Fruit fly (Drosophila melanogaster) whole organism, embryonic: ENCODE results near the gene CG10750.
A peak's percentile ranks its signal among the peaks of the same experiment; 100 is the strongest.

Source experiments
- Atf3 ChIP-seq: fragments of 200-800 bp; sonication (Bioruptor generic); optimal IDR thresholded peaks from 3 replicates; lab custom pipeline; 2016; ENCODE audit warnings: missing biosample characterization, missing genetic modification characterization
- Atf6 ChIP-seq: fragments of 200-800 bp; sonication (Bioruptor generic); IDR thresholded peaks from 2 replicates; pipeline ENCODE4 v1.3.6; 2022; ENCODE audit warnings: missing biosample characterization, missing genetic modification characterization
- CG10543 ChIP-seq: fragments of 200-800 bp; sonication (Bioruptor generic); optimal IDR thresholded peaks from 3 replicates; lab custom pipeline; 2017; ENCODE audit warnings: missing biosample characterization, mild to moderate bottlenecking, missing genetic modification characterization, moderate library complexity
- CG11247 ChIP-seq: fragments of 200-800 bp; sonication (Bioruptor generic); IDR thresholded peaks from 2 replicates; pipeline ENCODE4 v1.3.6; 2022; ENCODE audit warnings: missing biosample characterization, missing genetic modification characterization
- CG11504 ChIP-seq: fragments of 200-800 bp; sonication (Bioruptor generic); optimal IDR thresholded peaks from 3 replicates; lab custom pipeline; 2019; ENCODE audit warnings: missing biosample characterization, mild to moderate bottlenecking, missing genetic modification characterization, moderate library complexity
- CG12391 ChIP-seq: fragments of 200-800 bp; sonication (Bioruptor generic); optimal IDR thresholded peaks from 3 replicates; lab custom pipeline; 2018; ENCODE audit warnings: missing biosample characterization, mild to moderate bottlenecking, missing genetic modification characterization, moderate library complexity
- CG13624 ChIP-seq: fragments of 200-800 bp; sonication (Bioruptor generic); optimal IDR thresholded peaks from 2 replicates; lab custom pipeline; 2016; ENCODE audit warnings: missing biosample characterization, missing genetic modification characterization
- CG13775 ChIP-seq: fragments of 200-800 bp; sonication (Bioruptor generic); optimal IDR thresholded peaks from 3 replicates; lab custom pipeline; 2017; ENCODE audit warnings: missing biosample characterization, mild to moderate bottlenecking, missing genetic modification characterization
- CG15073 ChIP-seq: fragments of 200-800 bp; sonication (Bioruptor generic); optimal IDR thresholded peaks from 2 replicates; lab custom pipeline; 2016; ENCODE audit warnings: missing biosample characterization, missing genetic modification characterization
- CG1603 ChIP-seq: fragments of 200-800 bp; sonication (Bioruptor generic); optimal IDR thresholded peaks from 2 replicates; lab custom pipeline; 2019; ENCODE audit warnings: missing biosample characterization, mild to moderate bottlenecking, missing genetic modification characterization, moderate library complexity
- CG17802 ChIP-seq: fragments of 200-800 bp; sonication (Bioruptor generic); optimal IDR thresholded peaks from 2 replicates; lab custom pipeline; 2018; ENCODE audit warnings: missing biosample characterization, mild to moderate bottlenecking, missing genetic modification characterization, moderate library complexity
- CG2678 ChIP-seq: fragments of 200-800 bp; sonication (Bioruptor generic); optimal IDR thresholded peaks from 3 replicates; lab custom pipeline; 2019; ENCODE audit warnings: missing biosample characterization, mild to moderate bottlenecking, missing genetic modification characterization, moderate library complexity
- CG30020 ChIP-seq: fragments of 200-800 bp; optimal IDR thresholded peaks from 2 replicates; lab custom pipeline; 2019; ENCODE audit warnings: missing biosample characterization, mild to moderate bottlenecking, missing genetic modification characterization, moderate library complexity
- CG3065 ChIP-seq: fragments of 200-800 bp; sonication (Bioruptor generic); optimal IDR thresholded peaks from 2 replicates; lab custom pipeline; 2016; ENCODE audit warnings: missing biosample characterization, missing genetic modification characterization
- CG3163 ChIP-seq: fragments of 200-800 bp; sonication (Bioruptor generic); optimal IDR thresholded peaks from 3 replicates; lab custom pipeline; 2016; ENCODE audit warnings: missing biosample characterization, missing genetic modification characterization
- CG32767 ChIP-seq: fragments of 200-800 bp; sonication (Bioruptor generic); IDR thresholded peaks from 2 replicates; pipeline ENCODE4 v1.3.6; 2022; ENCODE audit warnings: missing biosample characterization, missing genetic modification characterization
- CG32772 ChIP-seq: fragments of 200-800 bp; sonication (Bioruptor generic); IDR thresholded peaks from 2 replicates; pipeline ENCODE4 v1.3.6; 2022; ENCODE audit warnings: missing biosample characterization, missing genetic modification characterization
- CG5245 ChIP-seq: fragments of 200-800 bp; sonication (Bioruptor generic); optimal IDR thresholded peaks from 3 replicates; lab custom pipeline; 2016; ENCODE audit warnings: missing biosample characterization, missing genetic modification characterization
- CG6854 ChIP-seq: fragments of 200-800 bp; sonication (Bioruptor generic); optimal IDR thresholded peaks from 3 replicates; lab custom pipeline; 2017; ENCODE audit warnings: missing biosample characterization, mild to moderate bottlenecking, missing genetic modification characterization
- CG9817 ChIP-seq: fragments of 200-800 bp; sonication (Bioruptor generic); optimal IDR thresholded peaks from 2 replicates; lab custom pipeline; 2018; ENCODE audit warnings: missing biosample characterization, mild to moderate bottlenecking, missing genetic modification characterization, moderate library complexity
- ERR ChIP-seq: fragments of 200-800 bp; sonication (Bioruptor generic); optimal IDR thresholded peaks from 2 replicates; lab custom pipeline; 2016; ENCODE audit warnings: missing biosample characterization, missing genetic modification characterization
- Fer2 ChIP-seq: fragments of 200-800 bp; sonication (Bioruptor generic); optimal IDR thresholded peaks from 2 replicates; lab custom pipeline; 2018; ENCODE audit warnings: missing biosample characterization, mild to moderate bottlenecking, missing genetic modification characterization, moderate library complexity
- GATAe ChIP-seq: fragments of 200-800 bp; sonication (Bioruptor generic); conservative IDR thresholded peaks from 2 replicates; pipeline ENCODE4 v1.3.6; 2022; ENCODE audit warnings: missing biosample characterization, missing genetic modification characterization
- Hr78 ChIP-seq, 2 experiments: fragments of 200-800 bp in 1 of 2; fragments of >200 bp in 1 of 2; sonication (Bioruptor generic) in 1 of 2; optimal IDR thresholded peaks; 2 replicates each; lab custom pipeline; 2017 to 2019; ENCODE audit warnings: missing biosample characterization in 2 of 2, missing genetic modification characterization in 2 of 2, mild to moderate bottlenecking in 1 of 2, moderate library complexity in 1 of 2
- MESR4 ChIP-seq: fragments of 200-800 bp; sonication (Bioruptor generic); optimal IDR thresholded peaks from 2 replicates; lab custom pipeline; 2018; ENCODE audit warnings: missing biosample characterization, mild to moderate bottlenecking, missing genetic modification characterization, moderate library complexity
- Poxn ChIP-seq: fragments of 200-800 bp; sonication (Bioruptor generic); IDR thresholded peaks from 2 replicates; pipeline ENCODE4 v1.3.6; 2022; ENCODE audit warnings: missing biosample characterization, missing genetic modification characterization
- Ssrp ChIP-seq: fragments of 200-800 bp; sonication (Bioruptor generic); optimal IDR thresholded peaks from 2 replicates; lab custom pipeline; 2018; ENCODE audit warnings: missing biosample characterization, mild to moderate bottlenecking, missing genetic modification characterization, moderate library complexity
- ara ChIP-seq: fragments of 200-800 bp; sonication (Bioruptor generic); IDR thresholded peaks from 2 replicates; pipeline ENCODE4 v1.3.6; 2022; ENCODE audit warnings: missing biosample characterization, missing genetic modification characterization
- ato ChIP-seq: fragments of 200-800 bp; sonication (Bioruptor generic); IDR thresholded peaks from 2 replicates; pipeline ENCODE4 v1.3.6; 2022; ENCODE audit warnings: missing biosample characterization, missing genetic modification characterization; ENCODE audit not compliant: partially characterized antibody
- cad ChIP-seq: fragments of >200 bp; optimal IDR thresholded peaks from 2 replicates; lab custom pipeline; 2017; ENCODE audit warnings: missing biosample characterization, missing genetic modification characterization
- corto ChIP-seq: fragments of 200-800 bp; sonication (Bioruptor generic); optimal IDR thresholded peaks from 2 replicates; lab custom pipeline; 2016; ENCODE audit warnings: missing biosample characterization, mild to moderate bottlenecking, missing genetic modification characterization, moderate library complexity
- dimm ChIP-seq: fragments of 200-800 bp; sonication (Bioruptor generic); IDR thresholded peaks from 2 replicates; pipeline ENCODE4 v1.3.6; 2022; ENCODE audit warnings: missing biosample characterization, missing genetic modification characterization
- eve ChIP-seq, 2 experiments: fragments of >200 bp; optimal IDR thresholded peaks; 2 replicates each; lab custom pipeline; 2017; ENCODE audit warnings: missing biosample characterization in 2 of 2, missing genetic modification characterization in 2 of 2
- ewg ChIP-seq: fragments of 200-800 bp; sonication (Bioruptor generic); optimal IDR thresholded peaks from 3 replicates; lab custom pipeline; 2017; ENCODE audit warnings: mild to moderate bottlenecking, missing biosample characterization, missing genetic modification reagents, missing genetic modification characterization
- ftz-f1 ChIP-seq: fragments of 200-800 bp; sonication (Bioruptor generic); optimal IDR thresholded peaks from 2 replicates; lab custom pipeline; 2016; ENCODE audit warnings: missing biosample characterization, missing genetic modification characterization
- gcm ChIP-seq: fragments of 200-800 bp; sonication (Bioruptor generic); optimal IDR thresholded peaks from 2 replicates; lab custom pipeline; 2019; ENCODE audit warnings: missing biosample characterization, mild to moderate bottlenecking, missing genetic modification characterization, moderate library complexity
- gem ChIP-seq: fragments of 200-800 bp; sonication (Bioruptor generic); optimal IDR thresholded peaks from 2 replicates; lab custom pipeline; 2019; ENCODE audit warnings: missing biosample characterization, mild to moderate bottlenecking, missing genetic modification characterization, moderate library complexity
- gro ChIP-seq: fragments of 200-800 bp; sonication (Bioruptor generic); optimal IDR thresholded peaks from 2 replicates; lab custom pipeline; 2016; ENCODE audit warnings: missing biosample characterization, missing genetic modification characterization
- gt ChIP-seq: fragments of 200-800 bp; sonication (Bioruptor generic); IDR thresholded peaks from 2 replicates; pipeline ENCODE4 v1.3.6; 2022; ENCODE audit warnings: missing biosample characterization, missing genetic modification characterization
- kni ChIP-seq: fragments of 200-800 bp; sonication (Bioruptor generic); optimal IDR thresholded peaks from 3 replicates; lab custom pipeline; 2017; ENCODE audit warnings: mild to moderate bottlenecking, missing biosample characterization, missing genetic modification reagents, missing genetic modification characterization
- knrl ChIP-seq: fragments of 200-800 bp; sonication (Bioruptor generic); IDR thresholded peaks from 3 replicates; pipeline ENCODE4 v1.3.6; 2022; ENCODE audit warnings: missing biosample characterization, missing genetic modification characterization; ENCODE audit not compliant: partially characterized antibody
- lmd ChIP-seq: fragments of 200-800 bp; sonication (Bioruptor generic); IDR thresholded peaks from 2 replicates; pipeline ENCODE4 v1.3.6; 2022; ENCODE audit warnings: missing biosample characterization, missing genetic modification characterization
- pros ChIP-seq: fragments of 200-800 bp; sonication (Bioruptor generic); optimal IDR thresholded peaks from 3 replicates; lab custom pipeline; 2019; ENCODE audit warnings: missing biosample characterization, mild to moderate bottlenecking, missing genetic modification characterization, moderate library complexity
- pum ChIP-seq: fragments of 200-800 bp; sonication (Bioruptor generic); optimal IDR thresholded peaks from 2 replicates; lab custom pipeline; 2016; ENCODE audit warnings: missing biosample characterization, missing genetic modification characterization
- rib ChIP-seq: fragments of 200-800 bp; sonication (Bioruptor generic); IDR thresholded peaks from 2 replicates; pipeline ENCODE4 v1.3.6; 2022; ENCODE audit warnings: missing biosample characterization, missing genetic modification characterization
- sens ChIP-seq: fragments of 200-800 bp; sonication (Bioruptor generic); peaks from one replicate; lab custom pipeline; 2016; ENCODE audit warnings: missing biosample characterization, missing genetic modification characterization
- sqz ChIP-seq: fragments of 200-800 bp; sonication (Bioruptor generic); optimal IDR thresholded peaks from 3 replicates; lab custom pipeline; 2018; ENCODE audit warnings: missing biosample characterization, mild to moderate bottlenecking, missing genetic modification characterization
- stwl ChIP-seq: fragments of 200-800 bp; sonication (Bioruptor generic); optimal IDR thresholded peaks from 3 replicates; lab custom pipeline; 2018; ENCODE audit warnings: missing biosample characterization, mild to moderate bottlenecking, missing genetic modification characterization, moderate library complexity
- tgo ChIP-seq: fragments of 200-800 bp; sonication (Bioruptor generic); IDR thresholded peaks from 3 replicates; pipeline ENCODE4 v1.3.6; 2022; ENCODE audit warnings: missing biosample characterization, missing genetic modification characterization
- tio ChIP-seq: fragments of 200-800 bp; sonication (Bioruptor generic); optimal IDR thresholded peaks from 2 replicates; lab custom pipeline; 2017; ENCODE audit warnings: missing biosample characterization, missing genetic modification characterization, inconsistent platforms
- twi ChIP-seq: fragments of 200-800 bp; optimal IDR thresholded peaks from 2 replicates; lab custom pipeline; 2019; ENCODE audit warnings: missing biosample characterization, mild to moderate bottlenecking, missing genetic modification characterization, moderate library complexity
- unc-4 ChIP-seq: fragments of 200-800 bp; sonication (Bioruptor generic); IDR thresholded peaks from 2 replicates; pipeline ENCODE4 v1.3.6; 2022; ENCODE audit warnings: missing biosample characterization, missing genetic modification characterization; ENCODE audit not compliant: partially characterized antibody

Gene CG10750

DNA sequence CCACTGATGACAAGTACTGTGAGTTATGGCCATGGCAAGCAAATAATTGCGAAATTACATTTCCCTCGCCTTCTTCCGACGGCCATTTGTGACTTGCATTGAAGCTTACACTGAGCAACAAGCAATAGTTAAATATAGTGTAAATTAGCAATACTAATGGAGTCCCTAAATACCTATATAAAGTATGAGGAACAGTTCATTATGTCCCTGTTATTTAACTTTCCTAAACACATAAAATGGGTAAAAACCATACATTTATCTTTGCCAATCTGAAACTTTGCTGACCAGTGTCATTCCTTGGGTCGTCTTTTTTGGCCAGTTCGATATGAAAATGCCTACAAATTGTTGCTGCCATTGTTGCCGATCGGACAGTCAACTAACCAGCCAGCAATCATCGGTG, 25.4 kb downstream of the CG10750 start (continued):
- no peak for TF ChIP-seq CG10543
- TF ChIP-seq kni (GFP tag; lab: Kevin White, UChicago): no peak
- no peak for TF ChIP-seq Poxn (GFP tag; lab: Robert Waterston, UW)
- TF ChIP-seq CG11504 (tag; lab: Kevin White, UChicago): peak; percentile 33
- TF ChIP-seq Hr78 (GFP tag; optimal IDR thresholded peaks at IDR 0.05; lab: Kevin White, UChicago): no peak
- TF ChIP-seq Ssrp (tag; lab: Kevin White, UChicago): no peak
- TF ChIP-seq tgo (GFP tag; lab: Robert Waterston, UW): no peak
- TF ChIP-seq ERR (GFP tag; lab: Kevin White, UChicago): no peak
- no peak for TF ChIP-seq Atf3 (GFP tag; lab: Kevin White, UChicago)
- TF ChIP-seq corto (GFP tag; lab: Kevin White, UChicago): no peak
- TF ChIP-seq gro (GFP tag; lab: Kevin White, UChicago): no peak
- TF ChIP-seq dimm (GFP tag; lab: Robert Waterston, UW): no peak
- no peak for TF ChIP-seq gcm (GFP tag; lab: Kevin White, UChicago)
- no peak for TF ChIP-seq CG5245 (GFP tag; lab: Kevin White, UChicago)
- TF ChIP-seq knrl (GFP tag; lab: Robert Waterston, UW): no peak
- no peak for TF ChIP-seq CG11247
- peak; percentile 41 for TF ChIP-seq gem (tag; lab: Kevin White, UChicago)
- TF ChIP-seq ara (GFP tag; lab: Robert Waterston, UW): no peak
- TF ChIP-seq tio (GFP tag; lab: Kevin White, UChicago): no peak
- TF ChIP-seq gt (GFP tag; lab: Robert Waterston, UW): no peak
- TF ChIP-seq eve (GFP tag; optimal IDR thresholded peaks at IDR 0.05; lab: Kevin White, UChicago): no peak
- TF ChIP-seq CG12391 (tag; lab: Kevin White, UChicago): peak; percentile 18
- no peak for TF ChIP-seq CG30020
- no peak for TF ChIP-seq cad (GFP tag; lab: Kevin White, UChicago)
- TF ChIP-seq Atf6: no peak
- no peak for TF ChIP-seq CG3065
- TF ChIP-seq GATAe: no peak
- TF ChIP-seq ftz-f1 (GFP tag; lab: Kevin White, UChicago): no peak
- TF ChIP-seq CG6854 (GFP tag; lab: Kevin White, UChicago): no peak
- TF ChIP-seq sqz (GFP tag; lab: Kevin White, UChicago): no peak
- TF ChIP-seq lmd (GFP tag; lab: Robert Waterston, UW): peak; percentile 16; the same call in 1 of the 2 replicates
- no peak for TF ChIP-seq pum (GFP tag; lab: Kevin White, UChicago)
- no peak for TF ChIP-seq unc-4 (GFP tag; lab: Robert Waterston, UW)
- TF ChIP-seq CG32772: no peak
- TF ChIP-seq CG13624 (GFP tag; lab: Kevin White, UChicago): no peak
- no peak for TF ChIP-seq ato (GFP tag; lab: Robert Waterston, UW)
- TF ChIP-seq CG2678 (tag; lab: Kevin White, UChicago): peak; percentile 12
- TF ChIP-seq Fer2 (tag; lab: Kevin White, UChicago): no peak
- no peak for TF ChIP-seq CG13775 (GFP tag; lab: Kevin White, UChicago)
- TF ChIP-seq CG15073: no peak
- no peak for TF ChIP-seq ewg
- TF ChIP-seq stwl (tag; lab: Kevin White, UChicago): no peak
- no peak for TF ChIP-seq rib (GFP tag; lab: Robert Waterston, UW)
- TF ChIP-seq MESR4 (GFP tag; lab: Kevin White, UChicago): no peak
- TF ChIP-seq CG1603: peak; percentile 61
- TF ChIP-seq sens (GFP tag; lab: Kevin White, UChicago): peak; percentile 83
- no peak for TF ChIP-seq pros (GFP tag; lab: Kevin White, UChicago)
- no peak for TF ChIP-seq CG3163
- no peak for TF ChIP-seq CG17802
- TF ChIP-seq twi: no peak
- TF ChIP-seq CG32767 (GFP tag; lab: Robert Waterston, UW): no peak
- no peak for TF ChIP-seq CG9817 (tag; lab: Kevin White, UChicago)
